Fruit fly (Drosophila melanogaster) S2 (cell line): ENCODE measurements around the gene CG10366.

Experiments
- CG8478 ChIP-seq: fragments of >200 bp; optimal IDR thresholded peaks from 2 replicates; lab custom pipeline; 2018
- CTCF ChIP-seq, 2 experiments: fragments of >200 bp; optimal IDR thresholded peaks; 2 replicates each; lab custom pipeline; 2018

DNA sequence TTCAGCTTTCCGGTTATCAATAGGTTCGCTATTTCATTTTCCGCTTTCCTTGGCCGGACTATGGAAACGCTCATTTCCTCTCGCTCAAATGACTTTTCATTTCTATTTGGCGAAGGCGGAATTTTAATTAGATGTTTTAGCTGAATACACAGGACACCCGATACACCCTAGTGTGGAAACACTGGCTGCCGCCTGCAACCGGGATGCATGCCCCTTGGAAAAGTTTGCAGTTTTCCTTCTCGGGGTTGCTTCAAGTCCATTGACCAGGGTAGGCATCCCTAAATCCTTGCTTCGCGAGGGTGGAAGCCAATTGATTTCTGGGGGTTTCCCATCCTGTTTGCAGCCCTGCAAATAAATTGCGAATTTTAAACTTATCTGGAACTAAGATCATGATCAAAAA lies 4.9 kb downstream of the CG10366 start:
- TF ChIP-seq CG8478 (lab: Kevin White, UChicago), result no peak
- TF ChIP-seq CTCF (optimal IDR thresholded peaks at IDR 0.05; lab: Kevin White, UChicago), result no peak
